Fruit fly (Drosophila melanogaster): Measurements from ENCODE around the gene CG32249.
A peak's percentile ranks its signal among the peaks of the same experiment; 100 is the strongest.

The CG32249 gene

dm6 chr3L:4445824-4446223 is 24.0 kb upstream of the CG32249 start (continued):
- no peak for TF ChIP-seq CG17612 (GFP tag; IDR thresholded peaks at IDR 0.05)
- TF ChIP-seq Sox100B (GFP tag; optimal IDR thresholded peaks at IDR 0.05) = no peak
- no peak for TF ChIP-seq cato (GFP tag; optimal IDR thresholded peaks at IDR 0.05; ENCODE audit: borderline replicate concordance)
- TF ChIP-seq Med (GFP tag) = peak; percentile 23
- TF ChIP-seq CG4854 (GFP tag; optimal IDR thresholded peaks at IDR 0.05) = no peak
- TF ChIP-seq ci (GFP tag; IDR thresholded peaks at IDR 0.05) = no peak
- TF ChIP-seq CG14050 (GFP tag; IDR thresholded peaks at IDR 0.05) = no peak
- peak; percentile 68 for TF ChIP-seq CG3281 (GFP tag; optimal IDR thresholded peaks at IDR 0.05)
- peak; percentile 43 for TF ChIP-seq CG15011 (GFP tag; optimal IDR thresholded peaks at IDR 0.05)
- TF ChIP-seq sens (GFP tag) = peak; percentile 43
- TF ChIP-seq usp (GFP tag; optimal IDR thresholded peaks at IDR 0.05) = no peak
- TF ChIP-seq lmd (GFP tag; IDR thresholded peaks at IDR 0.05) = peak; percentile 40; the same call in 1 of the 2 replicates
- TF ChIP-seq Atf3 (GFP tag; optimal IDR thresholded peaks at IDR 0.05) = no peak
- TF ChIP-seq CG11695 (GFP tag; IDR thresholded peaks at IDR 0.05) = 0 out of 3 replicates have a peak, but pooled peaks have one; percentile 25
- 0 out of 2 replicates have a peak, but pooled peaks have one; percentile 26 for TF ChIP-seq CG31441 (GFP tag; IDR thresholded peaks at IDR 0.05)
- no peak for TF ChIP-seq pnt (GFP tag; optimal IDR thresholded peaks at IDR 0.05)
- no peak for TF ChIP-seq CG6654 (GFP tag; optimal IDR thresholded peaks at IDR 0.05)
- TF ChIP-seq CG7963 (GFP tag; IDR thresholded peaks at IDR 0.05; ENCODE audit: partially characterized antibody) = no peak
- no peak for TF ChIP-seq CG9727 (GFP tag; optimal IDR thresholded peaks at IDR 0.05)
- no peak for TF ChIP-seq Fer2 (tag; optimal IDR thresholded peaks at IDR 0.05)
- peak; percentile 10 for TF ChIP-seq BtbVII (GFP tag; optimal IDR thresholded peaks at IDR 0.05)
- TF ChIP-seq CG11085 (GFP tag; IDR thresholded peaks at IDR 0.05) = peak; percentile 35; the same call in 1 of the 2 replicates
- TF ChIP-seq Camta (GFP tag; optimal IDR thresholded peaks at IDR 0.05) = peak; percentile 8
- no peak for TF ChIP-seq CG14441 (GFP tag; IDR thresholded peaks at IDR 0.05)
- TF ChIP-seq org-1 (GFP tag; optimal IDR thresholded peaks at IDR 0.05) = no peak
- TF ChIP-seq Ets65A (GFP tag) = peak; percentile 10
- no peak for TF ChIP-seq CrebB (tag; optimal IDR thresholded peaks at IDR 0.05)
- TF ChIP-seq CG2202 (tag; optimal IDR thresholded peaks at IDR 0.05) = no peak
- TF ChIP-seq Six4 (GFP tag; optimal IDR thresholded peaks at IDR 0.05) = no peak
- TF ChIP-seq bcd (GFP tag; optimal IDR thresholded peaks at IDR 0.05) = peak; percentile 24
- no peak for TF ChIP-seq CG12299 (tag; optimal IDR thresholded peaks at IDR 0.05)
- no peak for TF ChIP-seq NC2α (GFP tag; optimal IDR thresholded peaks at IDR 0.05)
- TF ChIP-seq twi (tag; optimal IDR thresholded peaks at IDR 0.05) = no peak
- no peak for TF ChIP-seq vvl (GFP tag; IDR thresholded peaks at IDR 0.05)
- no peak for TF ChIP-seq Opbp (GFP tag; IDR thresholded peaks at IDR 0.05; ENCODE audit: partially characterized antibody)
- no peak for TF ChIP-seq D (optimal IDR thresholded peaks at IDR 0.05)
- no peak for TF ChIP-seq D (GFP tag; optimal IDR thresholded peaks at IDR 0.05)
- no peak for TF ChIP-seq CG34224 (GFP tag; IDR thresholded peaks at IDR 0.05; ENCODE audit: partially characterized antibody)
- TF ChIP-seq ind (GFP tag; optimal IDR thresholded peaks at IDR 0.05) = peak; percentile 1
- peak; percentile 57 for TF ChIP-seq CG10147 (GFP tag; optimal IDR thresholded peaks at IDR 0.05)
- no peak for TF ChIP-seq emc (GFP tag; optimal IDR thresholded peaks at IDR 0.05)
- 0 out of 3 replicates have a peak, but pooled peaks have one; percentile 28 for TF ChIP-seq CG17361 (GFP tag; IDR thresholded peaks at IDR 0.05)
- no peak for TF ChIP-seq CG2889 (GFP tag; IDR thresholded peaks at IDR 0.05)
- TF ChIP-seq mam (GFP tag; optimal IDR thresholded peaks at IDR 0.05) = peak; percentile 57
- peak; percentile 69 for TF ChIP-seq gro (GFP tag; optimal IDR thresholded peaks at IDR 0.05)
- no peak for TF ChIP-seq tio (GFP tag; optimal IDR thresholded peaks at IDR 0.05)
- no peak for TF ChIP-seq CG9437 (GFP tag; optimal IDR thresholded peaks at IDR 0.05)
- no peak for TF ChIP-seq danr (GFP tag; IDR thresholded peaks at IDR 0.05)
- no peak for TF ChIP-seq E2f1 (GFP tag; IDR thresholded peaks at IDR 0.05)
- TF ChIP-seq CG31224 (GFP tag; IDR thresholded peaks at IDR 0.05) = peak; percentile 37; the same call in 1 of the 2 replicates
